Worm (Caenorhabditis elegans): Measurements from ENCODE around the gene asp-12.

- no peak for TF ChIP-seq ama-1 (optimal IDR thresholded peaks at IDR 0.05)
- no peak for TF ChIP-seq unc-39 (tag; optimal IDR thresholded peaks at IDR 0.05)
- TF ChIP-seq lsy-2 (tag; optimal IDR thresholded peaks at IDR 0.05): no peak
- TF ChIP-seq lin-39 (tag; optimal IDR thresholded peaks at IDR 0.05): no peak
- TF ChIP-seq R02D3.7 (tag; optimal IDR thresholded peaks at IDR 0.05): no peak
- no peak for TF ChIP-seq skn-1 (tag; optimal IDR thresholded peaks at IDR 0.05)
Measured at ce11 chrV:8280770-8281169, 11.8 kb downstream of the asp-12 start, which contains the start of gene str-135.
